Worm (Caenorhabditis elegans): ENCODE data around the gene F47C12.6.

DNA sequence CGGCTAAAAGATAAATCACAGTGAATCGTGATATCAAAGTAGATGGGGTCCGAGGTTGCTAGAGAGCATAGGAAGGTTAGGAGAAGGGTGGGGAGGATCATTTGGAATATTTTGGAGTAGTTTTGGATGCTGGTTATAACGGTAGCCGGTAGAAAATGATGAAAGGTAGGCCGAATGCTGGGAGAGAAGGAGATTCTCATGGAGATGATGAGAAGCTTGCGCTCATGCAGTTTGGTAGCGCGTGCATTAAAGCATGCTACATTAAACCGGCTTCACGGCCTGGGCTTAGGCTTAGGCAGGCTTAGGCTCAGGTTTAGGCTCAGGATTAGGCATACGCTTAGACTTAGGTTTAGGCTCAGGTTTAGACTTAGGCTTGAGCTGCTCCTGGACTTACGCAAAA lies 1.1 kb upstream of the F47C12.6 start, which contains the start of gene F47C12.13:
- peak in 1 of 2 experiments; percentile 0 for TF ChIP-seq unc-62 (GFP tag; optimal IDR thresholded peaks at IDR 0.05 in 1 of 2)
- no peak for TF ChIP-seq unc-62 (tag; optimal IDR thresholded peaks at IDR 0.05)
- no peak for TF ChIP-seq zag-1 (tag; optimal IDR thresholded peaks at IDR 0.05)
